Worm (Caenorhabditis elegans): ENCODE data around the gene srh-229.

- TF ChIP-seq flt-1 (GFP tag; IDR thresholded peaks at IDR 0.05) (no peak), med-1 (GFP tag; optimal IDR thresholded peaks at IDR 0.05; ENCODE audit: insufficient read depth) (no peak), ztf-23 (GFP tag; IDR thresholded peaks at IDR 0.05) (no peak), ztf-29 (GFP tag; IDR thresholded peaks at IDR 0.05) (no peak), T22C8.4 (GFP tag; IDR thresholded peaks at IDR 0.05) (no peak), tab-1 (GFP tag; IDR thresholded peaks at IDR 0.05) (no peak), ref-1 (GFP tag; conservative IDR thresholded peaks at IDR 0.05) (no peak), cog-1 (tag; optimal IDR thresholded peaks at IDR 0.05) (no peak), klf-2 (GFP tag; conservative IDR thresholded peaks at IDR 0.05) (no peak)
Measured at ce11 chrV:7464696-7465095, 39.5 kb downstream of the srh-229 start, which contains the start of gene srh-89.
